Worm (Caenorhabditis elegans) whole organism, L4 larva: ENCODE results near the gene F52G2.3.
"Not testable (repeated sequence)": the region's sequence is repeated elsewhere in the genome, so short reads cannot be mapped to it uniquely, and the experiment has no call there.

ENCODE experiments used
- F44E2.7 ChIP-seq: fragments of 200-800 bp; sonication (Bioruptor generic); IDR thresholded peaks from 2 replicates; pipeline ENCODE4 v2.1.2; 2022; ENCODE audit warnings: missing genetic modification characterization, missing compliant biosample characterization
- Y105C5A.15 ChIP-seq: fragments of 200-800 bp; sonication (Bioruptor generic); IDR thresholded peaks from 2 replicates; pipeline ENCODE4 v1.3.6; 2022; ENCODE audit warnings: missing genetic modification characterization, missing compliant biosample characterization
- Y5F2A.4 ChIP-seq: fragments of 200-800 bp; sonication (Bioruptor generic); optimal IDR thresholded peaks from 2 replicates; lab custom pipeline; 2018; ENCODE audit warnings: mild to moderate bottlenecking, missing genetic modification characterization, missing compliant biosample characterization
- ZK546.5 ChIP-seq, 2 experiments: sonication (generic microtip); optimal IDR thresholded peaks; 2 replicates each; lab custom pipeline; 2017; ENCODE audit warnings: missing biosample characterization in 2 of 2, missing genetic modification characterization in 2 of 2
- aha-1 ChIP-seq: fragments of 150-350 bp; peaks from one replicate; lab custom pipeline; 2014; ENCODE audit warnings: missing biosample characterization, missing genetic modification characterization
- ama-1 ChIP-seq: fragments of 150-350 bp; optimal IDR thresholded peaks from 2 replicates; lab custom pipeline; 2014; ENCODE audit warnings: inconsistent platforms, mixed read lengths
- ceh-28 ChIP-seq: fragments of 150-350 bp; optimal IDR thresholded peaks from 2 replicates; lab custom pipeline; 2014; ENCODE audit warnings: missing biosample characterization, missing genetic modification reagents, missing genetic modification characterization
- ctbp-1 ChIP-seq: fragments of 200-800 bp; sonication (Bioruptor generic); IDR thresholded peaks from 2 replicates; pipeline ENCODE4 v1.3.6; 2022; ENCODE audit warnings: missing genetic modification reagents, missing genetic modification characterization, missing compliant biosample characterization
- dmd-8 ChIP-seq: fragments of 200-800 bp; sonication (Bioruptor generic); IDR thresholded peaks from 2 replicates; pipeline ENCODE4 v1.3.6; 2022; ENCODE audit warnings: missing genetic modification characterization, missing compliant biosample characterization
- dve-1 ChIP-seq: sonication (generic microtip); optimal IDR thresholded peaks from 2 replicates; lab custom pipeline; 2017; ENCODE audit warnings: antibody characterized with exemption, mild to moderate bottlenecking, missing genetic modification characterization, missing compliant biosample characterization; ENCODE audit not compliant: insufficient read depth
- fos-1 ChIP-seq: fragments of 150-350 bp; optimal IDR thresholded peaks from 2 replicates; lab custom pipeline; 2014; ENCODE audit warnings: missing biosample characterization, missing genetic modification characterization
- gei-8 ChIP-seq: fragments of 200-800 bp; sonication (Bioruptor generic); optimal IDR thresholded peaks from 2 replicates; lab custom pipeline; 2018; ENCODE audit warnings: mild to moderate bottlenecking, missing genetic modification characterization, missing compliant biosample characterization
- hif-1 ChIP-seq, 2 experiments: sonication (generic microtip); optimal IDR thresholded peaks; 2 replicates each; lab custom pipeline; 2016 to 2017; ENCODE audit warnings: missing compliant biosample characterization in 2 of 2, missing genetic modification characterization in 2 of 2, missing genetic modification reagents in 2 of 2, missing genotype in 2 of 2, mild to moderate bottlenecking in 1 of 2
- hlh-30 ChIP-seq: sonication (generic microtip); optimal IDR thresholded peaks from 2 replicates; lab custom pipeline; 2017; ENCODE audit warnings: antibody characterized with exemption, mild to moderate bottlenecking, missing genetic modification characterization, missing compliant biosample characterization; ENCODE audit not compliant: insufficient read depth
- lin-15B ChIP-seq: fragments of 150-350 bp; sonication (generic microtip); optimal IDR thresholded peaks from 3 replicates; lab custom pipeline; 2014; ENCODE audit warnings: missing biosample characterization, missing genetic modification characterization
- lin-29 ChIP-seq: fragments of 200-800 bp; sonication (Bioruptor generic); IDR thresholded peaks from 2 replicates; pipeline ENCODE4 v1.3.6; 2022; ENCODE audit warnings: missing genetic modification reagents, missing genetic modification characterization, missing compliant biosample characterization
- lin-38 ChIP-seq: fragments of 200-800 bp; sonication (Bioruptor generic); IDR thresholded peaks from 2 replicates; pipeline ENCODE4 v1.3.6; 2022; ENCODE audit warnings: missing genetic modification reagents, missing genetic modification characterization, missing compliant biosample characterization
- lsy-2 ChIP-seq, 2 experiments: fragments of 150-350 bp in 1 of 2; sonication (generic microtip) in 1 of 2; optimal IDR thresholded peaks; 2 replicates each; lab custom pipeline; 2014 to 2017; ENCODE audit warnings: missing biosample characterization in 2 of 2, missing genetic modification characterization in 2 of 2
- madf-5 ChIP-seq, 2 experiments: fragments of 200-800 bp; sonication (Bioruptor generic); IDR thresholded peaks; 2 replicates each; pipeline ENCODE4 v1.3.6; 2022; ENCODE audit warnings: missing compliant biosample characterization in 2 of 2, missing genetic modification characterization in 2 of 2
- madf-9 ChIP-seq: fragments of 200-800 bp; sonication (Bioruptor generic); conservative IDR thresholded peaks from 2 replicates; pipeline ENCODE4 v1.3.6; 2022; ENCODE audit warnings: missing genetic modification reagents, missing genetic modification characterization, missing compliant biosample characterization
- mes-2 ChIP-seq: sonication (generic microtip); optimal IDR thresholded peaks from 2 replicates; lab custom pipeline; 2016; ENCODE audit warnings: missing genotype, mild to moderate bottlenecking, missing genetic modification characterization, missing compliant biosample characterization; ENCODE audit not compliant: poor library complexity, severe bottlenecking
- nhr-11 ChIP-seq: fragments of 150-350 bp; optimal IDR thresholded peaks from 2 replicates; lab custom pipeline; 2014; ENCODE audit warnings: missing biosample characterization, missing genetic modification characterization
- nhr-28 ChIP-seq: fragments of 150-350 bp; optimal IDR thresholded peaks from 2 replicates; lab custom pipeline; 2014; ENCODE audit warnings: missing biosample characterization, missing genetic modification characterization
- nhr-48 ChIP-seq: sonication (generic microtip); optimal IDR thresholded peaks from 2 replicates; lab custom pipeline; 2016; ENCODE audit warnings: mild to moderate bottlenecking, missing genetic modification characterization, missing compliant biosample characterization
- nhr-6 ChIP-seq: fragments of 150-350 bp; optimal IDR thresholded peaks from 2 replicates; lab custom pipeline; 2014; ENCODE audit warnings: missing biosample characterization, missing genetic modification characterization
- pha-4 ChIP-seq, 2 experiments: fragments of 150-350 bp in 1 of 2; fragments of 200-800 bp in 1 of 2; sonication (Bioruptor generic) in 1 of 2; IDR thresholded peaks in 1 of 2; optimal IDR thresholded peaks in 1 of 2; 2 replicates each; pipeline versions ENCODE4 v1.3.6 to Lab custom; 2014 to 2022; ENCODE audit warnings: missing genetic modification characterization in 2 of 2, missing genetic modification reagents in 2 of 2, missing biosample characterization in 1 of 2, missing compliant biosample characterization in 1 of 2
- pqm-1 ChIP-seq: sonication (generic microtip); optimal IDR thresholded peaks from 2 replicates; lab custom pipeline; 2017; ENCODE audit warnings: missing biosample characterization, missing genetic modification characterization
- sdz-12 ChIP-seq: fragments of 200-800 bp; sonication (Bioruptor generic); optimal IDR thresholded peaks from 2 replicates; lab custom pipeline; 2018; ENCODE audit warnings: mild to moderate bottlenecking, missing genetic modification characterization, missing compliant biosample characterization
- snpc-1.2 ChIP-seq: fragments of 200-800 bp; sonication (Bioruptor generic); IDR thresholded peaks from 2 replicates; pipeline ENCODE4 v1.3.6; 2022; ENCODE audit warnings: missing genetic modification reagents, missing genetic modification characterization, missing compliant biosample characterization
- snpc-4 ChIP-seq: fragments of 150-350 bp; optimal IDR thresholded peaks from 2 replicates; lab custom pipeline; 2014; ENCODE audit warnings: missing biosample characterization, missing genetic modification characterization
- spr-1 ChIP-seq: sonication (generic microtip); optimal IDR thresholded peaks from 2 replicates; lab custom pipeline; 2016; ENCODE audit warnings: mild to moderate bottlenecking, missing genetic modification characterization, missing compliant biosample characterization
- unc-62 ChIP-seq, 3 experiments: fragments of 150-350 bp in 1 of 3; sonication (generic microtip); optimal IDR thresholded peaks in 2 of 3; peaks in 1 of 3; 1 replicate in 1 of 3; 2 replicates in 2 of 3; lab custom pipeline; 2014 to 2017; ENCODE audit warnings: missing biosample characterization in 3 of 3, missing genetic modification characterization in 3 of 3, missing genetic modification reagents in 3 of 3, missing genotype in 1 of 3
- zag-1 ChIP-seq: fragments of 150-350 bp; optimal IDR thresholded peaks from 2 replicates; lab custom pipeline; 2014; ENCODE audit warnings: missing biosample characterization, missing genetic modification characterization
- zip-2 ChIP-seq: fragments of 150-350 bp; optimal IDR thresholded peaks from 2 replicates; lab custom pipeline; 2014; ENCODE audit warnings: missing biosample characterization, missing genetic modification characterization

F52G2.3 gene

DNA sequence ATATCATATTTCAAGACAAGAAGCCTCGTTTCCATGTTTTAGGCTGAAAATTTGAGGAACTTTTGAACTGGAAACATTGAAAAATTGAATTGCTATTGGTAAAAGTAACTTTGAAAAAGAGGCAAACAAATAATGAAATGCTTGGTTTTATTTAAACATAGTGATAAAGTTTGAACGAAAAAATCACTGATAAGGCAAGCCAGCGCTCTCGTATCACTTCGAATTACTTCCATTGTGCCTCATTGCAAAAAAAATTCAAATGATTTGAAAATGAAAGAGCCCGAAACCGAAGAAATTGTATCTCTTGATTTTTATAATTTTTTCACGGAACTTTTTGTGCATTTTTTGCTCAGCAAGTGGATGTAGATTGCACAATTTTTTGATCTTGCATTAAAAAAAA, at the start of gene F52G2.3:
Gene F52G2.3 (minus strand): TSS at position 43 of the 400 bp plus-strand sequence.
- TF ChIP-seq madf-9 (GFP tag; lab: Robert Waterston, UW) = no peak
- TF ChIP-seq nhr-48 (tag; lab: Kevin White, UChicago) = no peak
- TF ChIP-seq nhr-28 (tag; lab: Kevin White, UChicago) = peak; percentile 19
- no peak for TF ChIP-seq sdz-12 (GFP tag; lab: Kevin White, UChicago)
- TF ChIP-seq aha-1 (tag; lab: Kevin White, UChicago) = no peak
- TF ChIP-seq hif-1 (tag; optimal IDR thresholded peaks at IDR 0.05; lab: Kevin White, UChicago) = no peak
- peak; percentile 73 for TF ChIP-seq pqm-1 (tag; lab: Kevin White, UChicago)
- TF ChIP-seq unc-62 (GFP tag; optimal IDR thresholded peaks at IDR 0.05 in 1 of 2; lab: Kevin White, UChicago) = peak in 1 of 2 experiments; percentile 5
- no peak for TF ChIP-seq unc-62 (tag; optimal IDR thresholded peaks at IDR 0.05; lab: Kevin White, UChicago)
- no peak for TF ChIP-seq gei-8 (GFP tag; lab: Kevin White, UChicago)
- no peak for TF ChIP-seq zip-2
- TF ChIP-seq Y5F2A.4 (GFP tag; lab: Kevin White, UChicago) = no peak

ce11 chrIV:13597813-13598212, 49.8 kb upstream of the F52G2.3 start, which contains the start of gene Y45F10B.9:
Y45F10B.9 (minus strand) TSS chrIV:13597913.
- not testable (repeated sequence) for TF ChIP-seq ZK546.5 (tag; optimal IDR thresholded peaks at IDR 0.05; lab: Kevin White, UChicago); ctbp-1; spr-1 (tag; lab: Kevin White, UChicago)
- TF ChIP-seq, all 104 proteins: peak for 0; not testable (repeated sequence) for 104

DNA sequence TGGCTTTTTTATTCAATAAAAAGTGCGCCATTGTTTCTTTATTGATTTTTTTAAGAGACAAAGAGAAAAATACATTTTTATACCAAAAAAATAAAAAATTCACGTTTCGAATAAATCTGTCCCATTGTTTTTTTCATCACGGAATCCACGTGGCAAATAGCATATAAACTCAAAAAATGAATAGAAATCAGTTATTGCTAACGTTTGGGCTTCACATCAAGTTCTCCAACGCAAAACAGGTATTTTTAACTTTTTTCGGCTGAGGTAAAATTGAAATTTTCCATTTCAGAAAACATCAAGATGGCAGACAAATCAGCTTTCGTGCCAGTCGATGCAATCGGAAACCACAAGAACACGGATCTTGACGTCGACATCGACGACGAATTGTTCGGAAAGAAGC, 45.3 kb upstream of the F52G2.3 start, which contains the start of gene Y45F10B.3:
Gene Y45F10B.3 (plus strand): TSS at position 301 of the 400 bp plus-strand sequence.
- no peak for TF ChIP-seq nhr-6 (tag; lab: Kevin White, UChicago)
- TF ChIP-seq madf-5 (GFP tag; IDR thresholded peaks at IDR 0.05; lab: Robert Waterston, UW) = no peak
- TF ChIP-seq spr-1 (tag; lab: Kevin White, UChicago) = no peak
- no peak for TF ChIP-seq lin-29 (GFP tag; lab: Robert Waterston, UW)
- TF ChIP-seq pha-4 (GFP tag; IDR thresholded peaks at IDR 0.05; lab: Robert Waterston, UW) = no peak
- TF ChIP-seq pha-4 (tag; optimal IDR thresholded peaks at IDR 0.05; lab: Kevin White, UChicago) = no peak
- TF ChIP-seq dmd-8 (GFP tag; lab: Robert Waterston, UW) = no peak
- TF ChIP-seq nhr-11 (tag; lab: Kevin White, UChicago) = no peak
- no peak for TF ChIP-seq mes-2 (tag; lab: Kevin White, UChicago)
- no peak for TF ChIP-seq hif-1 (tag; optimal IDR thresholded peaks at IDR 0.05; lab: Kevin White, UChicago)
- TF ChIP-seq, all 104 proteins: peak for 0

DNA sequence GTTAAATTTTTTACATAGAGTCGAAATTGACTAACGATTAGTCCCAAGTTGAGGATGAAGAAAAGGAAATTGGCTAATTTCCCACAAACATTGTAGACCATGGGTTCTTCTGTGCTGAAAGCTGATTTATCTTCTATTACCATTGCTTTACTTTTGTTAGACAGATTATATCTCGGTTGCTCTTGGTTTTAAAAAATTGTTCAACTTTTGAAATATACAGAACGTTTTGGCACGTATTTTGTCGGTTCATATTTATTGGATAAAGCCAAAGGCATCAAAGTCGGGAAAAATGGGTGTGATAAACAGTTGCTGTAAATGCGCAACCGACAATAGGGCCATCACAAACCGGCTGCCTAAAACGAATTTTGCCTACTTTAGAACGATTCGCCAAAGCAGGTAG, 43.6 kb upstream of the F52G2.3 start, which contains the start of gene tsp-5:
Gene tsp-5 (minus strand): TSS at position 101 of the 400 bp plus-strand sequence.
- TF ChIP-seq aha-1 (tag; lab: Kevin White, UChicago) (peak; percentile 33), F44E2.7 (GFP tag; lab: Robert Waterston, UW) (no peak)

ce11 chrIV:13588544-13589043, 40.6 kb upstream of the F52G2.3 start, which contains the start of gene sru-9:
sru-9 (plus strand) TSS chrIV:13588993.
- peak; percentile 66 for TF ChIP-seq snpc-1.2 (GFP tag; lab: Robert Waterston, UW)

- peak in 1 of 2 experiments; percentile 85 for TF ChIP-seq unc-62 (GFP tag; optimal IDR thresholded peaks at IDR 0.05 in 1 of 2; lab: Kevin White, UChicago)
- TF ChIP-seq unc-62 (tag; optimal IDR thresholded peaks at IDR 0.05; lab: Kevin White, UChicago) = no peak
- no peak for TF ChIP-seq snpc-4 (tag; lab: Kevin White, UChicago)
These were observed 39.1 kb upstream of the F52G2.3 start, which contains the start of gene Y45F10B.12 for ce11 chrIV:13587175-13587574. Y45F10B.12 (plus strand) TSS chrIV:13587475.

ce11 chrIV:13584646-13585045, 36.6 kb upstream of the F52G2.3 start, which contains the start of gene sru-11:
sru-11 (plus strand) TSS chrIV:13584946.
- TF ChIP-seq lin-38 (GFP tag; lab: Robert Waterston, UW) (no peak), lsy-2 (tag; optimal IDR thresholded peaks at IDR 0.05; lab: Kevin White, UChicago) (no peak), dve-1 (no peak), ama-1 (lab: Kevin White, UChicago) (no peak), dmd-8 (GFP tag; lab: Robert Waterston, UW) (no peak), lin-15B (tag; lab: Kevin White, UChicago) (no peak), fos-1 (tag; lab: Kevin White, UChicago) (no peak), hlh-30 (tag; lab: Kevin White, UChicago) (no peak), Y105C5A.15 (GFP tag; lab: Robert Waterston, UW) (no peak), zag-1 (no peak), ceh-28 (tag; lab: Kevin White, UChicago) (no peak)
